Worm (Caenorhabditis elegans) whole organism, late embryonic: ENCODE data around the gene meg-1.

ENCODE experiments used
- ama-1 ChIP-seq: fragments of 150-350 bp; optimal IDR thresholded peaks from 2 replicates; lab custom pipeline; 2014
- ceh-14 ChIP-seq: sonication (generic microtip); optimal IDR thresholded peaks from 2 replicates; lab custom pipeline; 2016; ENCODE audit warnings: missing genotype, missing genetic modification characterization, missing compliant biosample characterization
- ceh-19 ChIP-seq: fragments of 200-800 bp; sonication (Bioruptor generic); optimal IDR thresholded peaks from 2 replicates; lab custom pipeline; 2018; ENCODE audit warnings: mild to moderate bottlenecking, missing genetic modification characterization, missing compliant biosample characterization
- ceh-30 ChIP-seq: fragments of 150-350 bp; optimal IDR thresholded peaks from 2 replicates; lab custom pipeline; 2014; ENCODE audit warnings: missing biosample characterization, missing genetic modification characterization
- ceh-9 ChIP-seq: sonication (generic microtip); optimal IDR thresholded peaks from 2 replicates; lab custom pipeline; 2016; ENCODE audit warnings: mild to moderate bottlenecking, missing genetic modification characterization, inconsistent platforms, missing compliant biosample characterization
- fkh-10 ChIP-seq: fragments of 150-350 bp; optimal IDR thresholded peaks from 2 replicates; lab custom pipeline; 2014; ENCODE audit warnings: missing biosample characterization, missing genetic modification reagents, missing genetic modification characterization
- fkh-6 ChIP-seq: sonication (generic microtip); optimal IDR thresholded peaks from 2 replicates; lab custom pipeline; 2016; ENCODE audit warnings: missing genetic modification characterization, missing compliant biosample characterization
- nhr-11 ChIP-seq: fragments of 150-350 bp; optimal IDR thresholded peaks from 2 replicates; lab custom pipeline; 2014; ENCODE audit warnings: missing biosample characterization, missing genetic modification characterization
- nhr-232 ChIP-seq: sonication (generic microtip); optimal IDR thresholded peaks from 2 replicates; lab custom pipeline; 2016; ENCODE audit warnings: missing genetic modification characterization, missing compliant biosample characterization
- pha-4 ChIP-seq: fragments of 150-350 bp; optimal IDR thresholded peaks from 2 replicates; lab custom pipeline; 2018; ENCODE audit warnings: missing biosample characterization, missing genetic modification reagents, missing genetic modification characterization

ce11 chrX:13881760-13882369 is 47.6 kb downstream of the meg-1 start:
- TF ChIP-seq ceh-14 (tag; lab: Kevin White, UChicago) (no peak), nhr-232 (no peak), ama-1 (no peak), ceh-30 (tag; lab: Kevin White, UChicago) (no peak), ceh-9 (no peak), pha-4 (no peak), fkh-6 (tag; lab: Kevin White, UChicago) (no peak), nhr-11 (tag; lab: Kevin White, UChicago) (no peak), fkh-10 (GFP tag; lab: Kevin White, UChicago) (no peak), ceh-19 (GFP tag; lab: Kevin White, UChicago) (no peak)
